Worm (Caenorhabditis elegans) whole organism, L2 larva: ENCODE measurements around the gene F35D11.4.

Experiments used
- C34F6.9 ChIP-seq: fragments of 150-350 bp; optimal IDR thresholded peaks from 2 replicates; lab custom pipeline; 2014; ENCODE audit warnings: missing biosample characterization, missing genetic modification characterization
- alr-1 ChIP-seq: fragments of 150-350 bp; optimal IDR thresholded peaks from 2 replicates; lab custom pipeline; 2014; ENCODE audit warnings: missing biosample characterization, missing genetic modification characterization
- ama-1 ChIP-seq: fragments of 150-350 bp; optimal IDR thresholded peaks from 2 replicates; lab custom pipeline; 2018; ENCODE audit warnings: inconsistent platforms
- blmp-1 ChIP-seq: sonication (generic microtip); optimal IDR thresholded peaks from 2 replicates; lab custom pipeline; 2017; ENCODE audit warnings: missing genetic modification characterization, mild to moderate bottlenecking, missing compliant biosample characterization, antibody characterized with exemption, moderate library complexity; ENCODE audit not compliant: insufficient read depth
- ceh-82 ChIP-seq: fragments of 150-350 bp; optimal IDR thresholded peaks from 2 replicates; lab custom pipeline; 2014; ENCODE audit warnings: missing biosample characterization, missing genetic modification characterization
- crh-2 ChIP-seq: sonication (generic microtip); optimal IDR thresholded peaks from 2 replicates; lab custom pipeline; 2017; ENCODE audit warnings: missing biosample characterization, missing genetic modification characterization
- egl-27 ChIP-seq: sonication (generic microtip); optimal IDR thresholded peaks from 3 replicates; lab custom pipeline; 2017; ENCODE audit warnings: missing biosample characterization, missing genetic modification reagents, missing genetic modification characterization
- elt-3 ChIP-seq: sonication (generic microtip); optimal IDR thresholded peaks from 2 replicates; lab custom pipeline; 2017; ENCODE audit warnings: missing biosample characterization, missing genetic modification characterization
- lin-39 ChIP-seq: fragments of 150-350 bp; optimal IDR thresholded peaks from 2 replicates; lab custom pipeline; 2014; ENCODE audit warnings: missing biosample characterization, missing genetic modification reagents, missing genetic modification characterization
- mab-5 ChIP-seq: fragments of 150-350 bp; optimal IDR thresholded peaks from 2 replicates; lab custom pipeline; 2014; ENCODE audit warnings: missing biosample characterization, missing genetic modification characterization
- mdl-1 ChIP-seq, 2 experiments: fragments of 150-350 bp in 1 of 2; sonication (generic microtip) in 1 of 2; optimal IDR thresholded peaks; 2 replicates each; lab custom pipeline; 2017; ENCODE audit warnings: missing biosample characterization in 2 of 2, missing genetic modification characterization in 2 of 2
- nhr-10 ChIP-seq: sonication (generic microtip); optimal IDR thresholded peaks from 2 replicates; lab custom pipeline; 2017; ENCODE audit warnings: missing biosample characterization, missing genetic modification characterization
- nhr-11 ChIP-seq: fragments of 150-350 bp; optimal IDR thresholded peaks from 2 replicates; lab custom pipeline; 2014; ENCODE audit warnings: missing biosample characterization, missing genetic modification characterization
- nhr-23 ChIP-seq: fragments of 150-350 bp; optimal IDR thresholded peaks from 2 replicates; lab custom pipeline; 2014; ENCODE audit warnings: missing biosample characterization, missing genetic modification reagents, missing genetic modification characterization
- nhr-77 ChIP-seq: fragments of 150-350 bp; optimal IDR thresholded peaks from 2 replicates; lab custom pipeline; 2014; ENCODE audit warnings: missing biosample characterization, missing genetic modification characterization
- skn-1 ChIP-seq: sonication (generic microtip); optimal IDR thresholded peaks from 2 replicates; lab custom pipeline; 2017; ENCODE audit warnings: missing biosample characterization, missing genetic modification characterization
- ztf-4 ChIP-seq: fragments of 150-350 bp; optimal IDR thresholded peaks from 2 replicates; lab custom pipeline; 2014; ENCODE audit warnings: missing biosample characterization, missing genetic modification characterization

F35D11.4 gene

ce11 chrII:4650072-4650471 lies 46.8 kb downstream of the F35D11.4 start:
- no peak for TF ChIP-seq mdl-1 (tag; optimal IDR thresholded peaks at IDR 0.05; lab: Kevin White, UChicago)
- no peak for TF ChIP-seq skn-1 (tag; lab: Kevin White, UChicago)
- no peak for TF ChIP-seq elt-3 (tag; lab: Kevin White, UChicago)
- TF ChIP-seq blmp-1 (tag; lab: Kevin White, UChicago) = no peak
- TF ChIP-seq alr-1 (tag; lab: Kevin White, UChicago) = no peak
- TF ChIP-seq nhr-10 = no peak
- TF ChIP-seq C34F6.9 (tag; lab: Kevin White, UChicago) = no peak
- no peak for TF ChIP-seq mab-5
- no peak for TF ChIP-seq nhr-11 (tag; lab: Kevin White, UChicago)
- no peak for TF ChIP-seq lin-39 (tag; lab: Kevin White, UChicago)
- no peak for TF ChIP-seq nhr-23 (tag; lab: Kevin White, UChicago)
- TF ChIP-seq nhr-77 = no peak
- TF ChIP-seq ztf-4 (tag; lab: Kevin White, UChicago) = no peak
- TF ChIP-seq egl-27 = no peak
- no peak for TF ChIP-seq ama-1 (lab: Kevin White, UChicago)
- TF ChIP-seq ceh-82 = no peak
- no peak for TF ChIP-seq crh-2
